Fruit fly (Drosophila melanogaster): Measurements from ENCODE around the gene CG8927.

Gene CG8927

dm6 chr3R:16208106-16208780 is 27.4 kb downstream of the CG8927 start (continued):
- TF ChIP-seq CG11723 (GFP tag; optimal IDR thresholded peaks at IDR 0.05) = no peak
- TF ChIP-seq GATAe (GFP tag; conservative IDR thresholded peaks at IDR 0.05) = no peak
- no peak for TF ChIP-seq ems (GFP tag; optimal IDR thresholded peaks at IDR 0.05)
- TF ChIP-seq CG1233 (GFP tag; optimal IDR thresholded peaks at IDR 0.05) = no peak
- no peak for TF ChIP-seq danr (GFP tag; IDR thresholded peaks at IDR 0.05)
- TF ChIP-seq Awh (GFP tag; IDR thresholded peaks at IDR 0.05) = no peak
- no peak for TF ChIP-seq emc (GFP tag; optimal IDR thresholded peaks at IDR 0.05)
- TF ChIP-seq Nf-YB (GFP tag; optimal IDR thresholded peaks at IDR 0.05) = peak; percentile 11
- TF ChIP-seq slou (GFP tag; optimal IDR thresholded peaks at IDR 0.05) = no peak
- TF ChIP-seq HHEX (GFP tag; optimal IDR thresholded peaks at IDR 0.05) = no peak
- peak; percentile 54 for TF ChIP-seq pfk (GFP tag; optimal IDR thresholded peaks at IDR 0.05)
- TF ChIP-seq crc (GFP tag; optimal IDR thresholded peaks at IDR 0.05) = no peak
- TF ChIP-seq mam (GFP tag; optimal IDR thresholded peaks at IDR 0.05) = no peak
- no peak for TF ChIP-seq CG8944 (GFP tag; optimal IDR thresholded peaks at IDR 0.05)
- no peak for TF ChIP-seq Doc2 (GFP tag; IDR thresholded peaks at IDR 0.05)
- peak; percentile 92 for TF ChIP-seq chinmo (GFP tag; IDR thresholded peaks at IDR 0.05; ENCODE audit: partially characterized antibody)
- no peak for TF ChIP-seq CG1602 (GFP tag; optimal IDR thresholded peaks at IDR 0.05)
- TF ChIP-seq h (optimal IDR thresholded peaks at IDR 0.05) = no peak
- TF ChIP-seq p53 (GFP tag; optimal IDR thresholded peaks at IDR 0.05) = no peak
- TF ChIP-seq Doc3 (GFP tag; IDR thresholded peaks at IDR 0.05; ENCODE audit: partially characterized antibody) = no peak
- TF ChIP-seq nau (GFP tag; optimal IDR thresholded peaks at IDR 0.05) = peak; percentile 20
- TF ChIP-seq CG6272 (GFP tag; IDR thresholded peaks at IDR 0.05) = no peak
- TF ChIP-seq CG11398 (GFP tag; optimal IDR thresholded peaks at IDR 0.05) = no peak
- peak; percentile 44; the same call in 1 of the 3 replicates for TF ChIP-seq Dbx (GFP tag; IDR thresholded peaks at IDR 0.05)
- TF ChIP-seq cato (GFP tag; optimal IDR thresholded peaks at IDR 0.05; ENCODE audit: borderline replicate concordance) = no peak
- no peak for TF ChIP-seq eve (GFP tag; optimal IDR thresholded peaks at IDR 0.05)
- TF ChIP-seq CG1647 (GFP tag; optimal IDR thresholded peaks at IDR 0.05) = no peak
- no peak for TF ChIP-seq pnt (GFP tag; optimal IDR thresholded peaks at IDR 0.05)
- TF ChIP-seq amos (GFP tag; IDR thresholded peaks at IDR 0.05; ENCODE audit: partially characterized antibody) = no peak; the same call in 1 of the 2 replicates
- peak; percentile 56 for TF ChIP-seq Dek (tag; optimal IDR thresholded peaks at IDR 0.05)
- TF ChIP-seq caup (GFP tag; optimal IDR thresholded peaks at IDR 0.05; ENCODE audit: severe bottlenecking) = peak; percentile 28
- no peak for TF ChIP-seq NfI (GFP tag; optimal IDR thresholded peaks at IDR 0.05)
- peak; percentile 24 for TF ChIP-seq CoRest (tag; optimal IDR thresholded peaks at IDR 0.05)
- TF ChIP-seq CG8765 (GFP tag; IDR thresholded peaks at IDR 0.05) = no peak
- no peak for TF ChIP-seq cas (GFP tag; IDR thresholded peaks at IDR 0.05)
- TF ChIP-seq da (GFP tag; optimal IDR thresholded peaks at IDR 0.05) = no peak
- no peak for TF ChIP-seq jumu (GFP tag; optimal IDR thresholded peaks at IDR 0.05)
- TF ChIP-seq CG8089 (GFP tag; optimal IDR thresholded peaks at IDR 0.05) = no peak
- no peak for TF ChIP-seq luna (GFP tag; optimal IDR thresholded peaks at IDR 0.05)
- no peak for TF ChIP-seq CG10431 (GFP tag; optimal IDR thresholded peaks at IDR 0.05)
- TF ChIP-seq salm (tag; optimal IDR thresholded peaks at IDR 0.05) = no peak
- no peak for TF ChIP-seq Tbp (GFP tag; optimal IDR thresholded peaks at IDR 0.05)
- no peak for TF ChIP-seq Hr3 (GFP tag; optimal IDR thresholded peaks at IDR 0.05)
- no peak for TF ChIP-seq CG17802 (tag; optimal IDR thresholded peaks at IDR 0.05)
- no peak for TF ChIP-seq CkIIα-i1 (GFP tag; IDR thresholded peaks at IDR 0.05)
- no peak for TF ChIP-seq CG10267 (tag; optimal IDR thresholded peaks at IDR 0.05)
- TF ChIP-seq Rfx (GFP tag; IDR thresholded peaks at IDR 0.05) = peak; percentile 58
- no peak for TF ChIP-seq sim (GFP tag; IDR thresholded peaks at IDR 0.05)
- no peak for TF ChIP-seq gro (GFP tag; optimal IDR thresholded peaks at IDR 0.05)
- no peak for TF ChIP-seq Vsx1 (GFP tag; optimal IDR thresholded peaks at IDR 0.05)
- TF ChIP-seq ase (GFP tag; IDR thresholded peaks at IDR 0.05) = peak; percentile 49; the same call in 1 of the 3 replicates
